Fruit fly (Drosophila melanogaster): ENCODE data around the gene Usp10.
"Not testable (repeated sequence)": the region's sequence is repeated elsewhere in the genome, so short reads cannot be mapped to it uniquely, and the experiment has no call there.

Gene Usp10

dm6 chr3L:865096-865495, 6.6 kb upstream of the Usp10 start, which contains the start of gene CG12502:
Gene CG12502, plus strand, starts transcription at chr3L:865396.
- not testable (repeated sequence) for TF ChIP-seq CG8478, CTCF (optimal IDR thresholded peaks at IDR 0.05)

dm6 chr3L:868800-869199, 2.9 kb upstream of the Usp10 start:
- TF ChIP-seq CTCF (optimal IDR thresholded peaks at IDR 0.05) (peak in 1 of 2 experiments; percentile 25), CG8478 (optimal IDR thresholded peaks at IDR 0.05) (no peak)

- TF ChIP-seq CTCF (optimal IDR thresholded peaks at IDR 0.05): no peak
- no peak for TF ChIP-seq CG8478 (optimal IDR thresholded peaks at IDR 0.05)
These were observed 782 bp downstream of the Usp10 start for dm6 chr3L:872389-872972.

dm6 chr3L:875416-876011, 3.8 kb downstream of the Usp10 start:
- no peak for TF ChIP-seq CG8478 (optimal IDR thresholded peaks at IDR 0.05)
- no peak for TF ChIP-seq CTCF (optimal IDR thresholded peaks at IDR 0.05)

DNA sequence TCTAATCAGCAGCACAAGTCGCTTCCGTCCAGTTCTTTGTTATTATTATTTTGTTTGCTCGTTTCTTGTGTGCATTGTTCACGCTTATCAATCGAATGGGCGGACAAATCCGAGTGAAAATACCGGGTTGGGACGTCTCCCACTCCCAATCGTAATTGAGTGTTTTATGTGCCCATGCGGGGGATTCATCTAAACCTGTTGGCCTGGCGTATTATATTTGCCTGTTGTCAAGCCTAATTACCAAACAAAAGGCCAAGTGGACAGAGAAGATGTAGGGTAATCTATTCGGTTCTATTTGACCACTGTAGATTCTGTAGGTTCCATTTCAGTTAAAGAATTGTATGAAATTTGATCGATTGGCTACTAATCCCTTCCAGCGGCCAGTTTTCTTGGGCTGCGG, 4.4 kb downstream of the Usp10 start:
- TF ChIP-seq CG8478 (optimal IDR thresholded peaks at IDR 0.05) (no peak), CTCF (optimal IDR thresholded peaks at IDR 0.05) (no peak)

DNA sequence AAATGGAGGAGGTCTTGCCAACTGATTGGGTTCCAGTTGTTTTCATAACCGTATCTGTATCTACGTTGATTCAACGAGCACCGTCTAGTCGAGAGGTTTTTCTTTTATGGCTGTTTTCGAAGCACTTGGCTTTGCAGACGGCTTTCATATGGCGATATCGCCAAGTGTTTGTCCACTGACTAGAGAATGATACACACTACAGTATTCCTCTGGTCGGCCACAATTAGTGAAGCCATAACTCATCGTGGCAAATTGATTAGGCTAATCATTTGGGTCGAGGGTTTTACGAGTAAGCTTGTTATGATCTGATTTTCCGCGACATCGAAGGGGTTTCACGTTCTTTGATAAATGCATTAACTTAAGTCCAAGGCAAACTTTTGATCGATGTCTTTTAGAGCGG, 5.0 kb downstream of the Usp10 start:
- no peak for TF ChIP-seq CTCF (optimal IDR thresholded peaks at IDR 0.05)

DNA sequence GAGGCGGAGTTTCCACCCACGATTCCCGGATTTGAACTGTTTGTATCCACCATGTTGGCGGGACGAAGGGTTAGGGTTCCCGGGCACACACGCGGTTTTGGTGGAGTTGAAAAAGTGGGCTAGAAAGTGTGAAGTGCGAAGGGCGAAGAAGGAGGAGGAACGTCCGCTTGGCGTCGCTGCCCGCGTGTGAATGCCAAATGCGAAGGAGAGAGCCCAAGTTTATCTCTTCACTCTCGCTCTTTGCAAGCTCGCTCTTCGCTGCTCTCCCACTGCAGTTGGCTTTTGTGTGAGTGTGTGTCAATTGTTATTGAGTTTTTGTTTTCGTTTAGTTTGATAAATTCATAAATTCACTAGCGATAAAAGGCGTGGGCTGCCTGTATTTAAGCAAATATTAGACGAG, 9.2 kb downstream of the Usp10 start:
- TF ChIP-seq CG8478 (optimal IDR thresholded peaks at IDR 0.05) (no peak), CTCF (optimal IDR thresholded peaks at IDR 0.05) (no peak)

dm6 chr3L:881496-882235, 10.0 kb downstream of the Usp10 start, which contains the start of gene CG13907:
Gene CG13907, minus strand, starts transcription at chr3L:882013.
- no peak for TF ChIP-seq CG8478 (optimal IDR thresholded peaks at IDR 0.05)

- TF ChIP-seq CG8478 (optimal IDR thresholded peaks at IDR 0.05) (no peak), CTCF (optimal IDR thresholded peaks at IDR 0.05) (no peak)
These were observed 10.7 kb downstream of the Usp10 start for dm6 chr3L:882236-882891.

DNA sequence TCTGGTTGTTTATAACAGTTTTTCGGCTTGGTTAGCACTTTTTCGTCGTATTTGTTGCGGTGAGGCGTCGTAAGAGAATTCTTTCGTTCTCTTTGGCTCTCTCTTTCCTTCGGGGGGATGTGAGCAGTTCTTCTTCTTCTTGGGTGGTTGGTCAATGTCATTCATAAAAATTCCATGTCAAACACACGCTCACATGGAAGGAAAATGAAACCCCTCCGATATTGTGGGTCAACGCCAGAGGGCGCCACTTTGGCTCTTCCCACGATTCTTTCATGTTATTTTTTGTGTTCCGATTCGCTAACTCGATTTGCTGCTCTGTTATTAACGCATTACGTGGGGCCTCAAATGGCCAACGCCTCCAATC, 11.2 kb downstream of the Usp10 start:
- TF ChIP-seq CTCF (optimal IDR thresholded peaks at IDR 0.05) (peak; percentile 84 to 88), CG8478 (optimal IDR thresholded peaks at IDR 0.05) (no peak)

DNA sequence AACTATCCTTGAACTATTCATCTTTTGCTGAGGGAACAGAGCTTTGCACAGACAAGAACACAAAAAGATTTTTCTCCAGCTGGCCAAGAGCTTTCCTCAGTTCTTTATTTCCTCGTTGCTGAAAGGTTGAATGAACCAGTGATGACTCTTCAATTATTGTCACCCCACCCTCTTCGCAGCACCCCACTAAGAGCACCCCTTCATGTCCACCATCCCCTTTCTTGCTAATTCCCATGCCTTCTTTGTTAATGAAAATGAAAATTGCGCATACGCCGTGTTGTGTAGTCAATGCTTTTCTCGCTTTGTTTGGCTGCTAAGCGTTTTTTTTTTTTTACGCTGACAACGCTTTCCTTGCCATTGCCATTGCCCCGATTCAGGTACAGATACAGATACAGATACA, 12.1 kb downstream of the Usp10 start:
- TF ChIP-seq CTCF (optimal IDR thresholded peaks at IDR 0.05) (no peak), CG8478 (optimal IDR thresholded peaks at IDR 0.05) (no peak)

DNA sequence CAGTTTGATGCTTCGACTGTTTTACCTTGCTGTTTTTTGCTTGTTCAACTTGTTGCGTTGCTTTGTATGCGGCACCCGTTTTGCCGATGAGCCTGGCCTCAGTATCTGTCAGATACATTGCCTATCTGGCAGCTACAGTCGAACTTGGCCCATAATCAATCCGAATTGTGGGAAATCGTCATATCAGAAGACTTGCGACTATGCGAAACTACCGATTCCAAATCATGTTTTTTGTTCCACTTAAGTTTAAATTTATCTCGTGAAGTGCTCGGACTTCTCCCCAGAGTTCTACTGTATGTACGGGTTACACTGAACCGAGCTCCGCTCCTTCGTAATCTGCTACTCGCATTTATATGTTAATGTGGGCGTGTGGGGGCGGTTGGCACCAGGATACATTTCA, 12.5 kb downstream of the Usp10 start:
- TF ChIP-seq CTCF (optimal IDR thresholded peaks at IDR 0.05) (no peak), CG8478 (optimal IDR thresholded peaks at IDR 0.05) (no peak)

dm6 chr3L:885006-885405, 13.3 kb downstream of the Usp10 start:
- TF ChIP-seq CG8478 (optimal IDR thresholded peaks at IDR 0.05) (no peak), CTCF (optimal IDR thresholded peaks at IDR 0.05) (no peak)

DNA sequence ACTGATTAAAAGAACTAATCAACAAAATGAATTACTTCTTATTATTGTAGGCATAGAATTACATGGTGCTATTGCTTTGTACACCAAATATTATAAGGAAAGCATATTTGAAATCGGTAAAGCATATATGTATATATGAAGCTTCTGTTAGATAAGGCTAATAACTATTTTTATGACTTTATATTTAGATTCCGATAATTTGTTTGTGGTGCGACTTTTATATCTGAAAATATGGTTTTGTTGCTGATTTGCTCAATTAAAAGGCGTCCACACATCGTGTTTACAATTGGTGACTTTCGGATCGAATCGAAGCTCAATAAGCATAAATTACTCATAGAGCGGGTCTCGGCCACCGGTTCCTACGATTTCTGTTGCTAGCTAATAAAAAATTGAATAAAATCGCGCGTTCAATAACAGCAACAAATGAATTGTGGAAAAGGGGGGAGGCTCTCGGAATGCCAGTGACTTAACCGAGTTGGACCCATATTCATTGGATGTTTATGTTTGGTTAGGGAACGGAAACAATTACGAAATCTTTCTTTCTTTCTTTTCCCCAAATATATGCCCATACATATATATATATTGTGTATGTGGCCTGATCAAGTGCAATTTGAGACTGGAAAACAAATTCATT, 14.0 kb downstream of the Usp10 start:
- TF ChIP-seq CTCF (optimal IDR thresholded peaks at IDR 0.05) (no peak), CG8478 (optimal IDR thresholded peaks at IDR 0.05) (no peak)

DNA sequence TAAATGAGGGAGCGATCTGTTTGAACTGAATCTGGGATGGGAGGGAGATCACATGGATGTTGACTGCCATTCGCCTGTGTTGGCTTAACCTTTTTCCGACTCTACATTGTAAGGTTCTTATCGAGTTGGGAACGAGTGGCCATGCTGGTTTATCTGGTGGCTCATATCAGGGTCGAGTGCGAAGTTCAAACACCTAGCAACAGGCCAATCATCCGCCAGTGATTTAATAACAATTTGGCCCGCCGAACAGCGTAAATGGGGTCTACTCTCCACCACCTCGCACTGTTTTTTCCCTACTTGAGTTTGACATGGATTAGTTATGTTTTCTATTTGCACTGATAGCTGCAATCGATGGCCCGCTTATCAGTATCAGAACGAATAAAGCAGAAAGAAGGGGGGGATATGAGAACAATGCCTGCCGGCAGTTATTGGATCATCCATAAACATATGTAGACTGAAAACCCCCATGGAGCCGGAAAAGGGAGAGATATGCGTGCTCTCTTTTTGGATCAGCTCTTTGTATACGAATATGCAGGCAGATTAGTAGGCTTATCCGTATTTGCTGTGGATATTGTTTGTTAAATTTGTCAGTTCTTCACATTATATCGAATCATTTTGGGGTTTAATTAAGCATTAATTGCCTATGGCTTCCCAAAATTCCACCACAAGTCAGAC, 15.9 kb downstream of the Usp10 start:
- TF ChIP-seq CTCF (optimal IDR thresholded peaks at IDR 0.05): no peak
- TF ChIP-seq CG8478 (optimal IDR thresholded peaks at IDR 0.05): no peak

Data from S2 (cell line).